Worm (Caenorhabditis elegans) whole organism, L2 larva: ENCODE data around the gene T05A12.3.

ENCODE experiments used
- ZK546.5 ChIP-seq: sonication (generic microtip); optimal IDR thresholded peaks from 2 replicates; lab custom pipeline; 2017; ENCODE audit warnings: missing biosample characterization, missing genetic modification characterization
- aly-2 ChIP-seq: fragments of 150-350 bp; optimal IDR thresholded peaks from 2 replicates; lab custom pipeline; 2014; ENCODE audit warnings: missing biosample characterization, missing genetic modification characterization
- ceh-82 ChIP-seq: fragments of 150-350 bp; optimal IDR thresholded peaks from 2 replicates; lab custom pipeline; 2014; ENCODE audit warnings: missing biosample characterization, missing genetic modification characterization
- lin-13 ChIP-seq: fragments of 150-350 bp; optimal IDR thresholded peaks from 2 replicates; lab custom pipeline; 2014; ENCODE audit warnings: missing biosample characterization, missing genetic modification reagents, missing genetic modification characterization
- mbf-1 ChIP-seq: sonication (generic microtip); optimal IDR thresholded peaks from 2 replicates; lab custom pipeline; 2017; ENCODE audit warnings: missing biosample characterization, missing genetic modification characterization
- nhr-11 ChIP-seq: fragments of 150-350 bp; optimal IDR thresholded peaks from 2 replicates; lab custom pipeline; 2014; ENCODE audit warnings: missing biosample characterization, missing genetic modification characterization
- nhr-23 ChIP-seq: fragments of 150-350 bp; optimal IDR thresholded peaks from 2 replicates; lab custom pipeline; 2014; ENCODE audit warnings: missing biosample characterization, missing genetic modification reagents, missing genetic modification characterization
- nhr-237 ChIP-seq: fragments of 150-350 bp; optimal IDR thresholded peaks from 2 replicates; lab custom pipeline; 2014; ENCODE audit warnings: missing biosample characterization, missing genetic modification characterization
- peb-1 ChIP-seq: fragments of 150-350 bp; optimal IDR thresholded peaks from 2 replicates; lab custom pipeline; 2014; ENCODE audit warnings: missing biosample characterization, missing genetic modification characterization
- sma-9 ChIP-seq, 2 experiments: fragments of 150-350 bp in 1 of 2; sonication (generic microtip) in 1 of 2; optimal IDR thresholded peaks; 2 replicates each; lab custom pipeline; 2014 to 2016; ENCODE audit warnings: missing genetic modification characterization in 2 of 2, mild to moderate bottlenecking in 1 of 2, missing biosample characterization in 1 of 2, missing compliant biosample characterization in 1 of 2, missing genetic modification reagents in 1 of 2, moderate library complexity in 1 of 2
- unc-62 ChIP-seq: fragments of 150-350 bp; optimal IDR thresholded peaks from 2 replicates; lab custom pipeline; 2014; ENCODE audit warnings: missing biosample characterization, missing genetic modification reagents, missing genetic modification characterization
- ztf-4 ChIP-seq: fragments of 150-350 bp; optimal IDR thresholded peaks from 2 replicates; lab custom pipeline; 2014; ENCODE audit warnings: missing biosample characterization, missing genetic modification characterization

ce11 chrIV:6904606-6905005 is 17.2 kb upstream of the T05A12.3 start:
- TF ChIP-seq nhr-237 (no peak), lin-13 (GFP tag; lab: Kevin White, UChicago) (no peak), ztf-4 (tag; lab: Kevin White, UChicago) (no peak), nhr-23 (tag; lab: Kevin White, UChicago) (no peak), aly-2 (tag; lab: Kevin White, UChicago) (no peak), ZK546.5 (tag; lab: Kevin White, UChicago) (no peak), nhr-11 (tag; lab: Kevin White, UChicago) (no peak), unc-62 (GFP tag; lab: Kevin White, UChicago) (no peak), ceh-82 (no peak), sma-9 (GFP tag; optimal IDR thresholded peaks at IDR 0.05; lab: Kevin White, UChicago) (no peak), sma-9 (tag; optimal IDR thresholded peaks at IDR 0.05; lab: Kevin White, UChicago) (no peak), peb-1 (tag; lab: Kevin White, UChicago) (no peak), mbf-1 (tag; lab: Kevin White, UChicago) (no peak)
